Worm (Caenorhabditis elegans) whole organism, L4 larva: ENCODE data around the gene srw-99.

Experiments
- F44E2.7 ChIP-seq: fragments of 200-800 bp; sonication (Bioruptor generic); IDR thresholded peaks from 2 replicates; pipeline ENCODE4 v2.1.2; 2022; ENCODE audit warnings: missing genetic modification characterization, missing compliant biosample characterization
- aly-2 ChIP-seq: sonication (generic microtip); optimal IDR thresholded peaks from 2 replicates; lab custom pipeline; 2018; ENCODE audit warnings: missing biosample characterization, missing genetic modification characterization
- ceh-82 ChIP-seq: sonication (generic microtip); optimal IDR thresholded peaks from 2 replicates; lab custom pipeline; 2017; ENCODE audit warnings: missing biosample characterization, missing genetic modification characterization
- daf-19 ChIP-seq: fragments of 200-800 bp; sonication (Bioruptor generic); conservative IDR thresholded peaks from 2 replicates; pipeline ENCODE4 v1.3.6; 2022; ENCODE audit warnings: missing genetic modification characterization, missing compliant biosample characterization
- egl-27 ChIP-seq: sonication (generic microtip); optimal IDR thresholded peaks from 3 replicates; lab custom pipeline; 2017; ENCODE audit warnings: missing biosample characterization, missing genetic modification reagents, missing genetic modification characterization
- fos-1 ChIP-seq: fragments of 150-350 bp; optimal IDR thresholded peaks from 2 replicates; lab custom pipeline; 2014; ENCODE audit warnings: missing biosample characterization, missing genetic modification characterization
- hlh-30 ChIP-seq: sonication (generic microtip); optimal IDR thresholded peaks from 2 replicates; lab custom pipeline; 2017; ENCODE audit warnings: antibody characterized with exemption, mild to moderate bottlenecking, missing genetic modification characterization, missing compliant biosample characterization; ENCODE audit not compliant: insufficient read depth
- lin-13 ChIP-seq: fragments of 150-350 bp; optimal IDR thresholded peaks from 2 replicates; lab custom pipeline; 2014; ENCODE audit warnings: missing biosample characterization, missing genetic modification reagents, missing genetic modification characterization
- lin-15B ChIP-seq: fragments of 150-350 bp; sonication (generic microtip); optimal IDR thresholded peaks from 3 replicates; lab custom pipeline; 2014; ENCODE audit warnings: missing biosample characterization, missing genetic modification characterization
- lin-39 ChIP-seq: fragments of 150-350 bp; optimal IDR thresholded peaks from 2 replicates; lab custom pipeline; 2014; ENCODE audit warnings: missing biosample characterization, missing genetic modification reagents, missing genetic modification characterization
- lir-3 ChIP-seq: sonication (generic microtip); optimal IDR thresholded peaks from 2 replicates; lab custom pipeline; 2016; ENCODE audit warnings: mild to moderate bottlenecking, missing genetic modification characterization, missing compliant biosample characterization
- mes-2 ChIP-seq: sonication (generic microtip); optimal IDR thresholded peaks from 2 replicates; lab custom pipeline; 2016; ENCODE audit warnings: missing genotype, mild to moderate bottlenecking, missing genetic modification characterization, missing compliant biosample characterization; ENCODE audit not compliant: poor library complexity, severe bottlenecking
- pqm-1 ChIP-seq: sonication (generic microtip); optimal IDR thresholded peaks from 2 replicates; lab custom pipeline; 2017; ENCODE audit warnings: missing biosample characterization, missing genetic modification characterization

DNA sequence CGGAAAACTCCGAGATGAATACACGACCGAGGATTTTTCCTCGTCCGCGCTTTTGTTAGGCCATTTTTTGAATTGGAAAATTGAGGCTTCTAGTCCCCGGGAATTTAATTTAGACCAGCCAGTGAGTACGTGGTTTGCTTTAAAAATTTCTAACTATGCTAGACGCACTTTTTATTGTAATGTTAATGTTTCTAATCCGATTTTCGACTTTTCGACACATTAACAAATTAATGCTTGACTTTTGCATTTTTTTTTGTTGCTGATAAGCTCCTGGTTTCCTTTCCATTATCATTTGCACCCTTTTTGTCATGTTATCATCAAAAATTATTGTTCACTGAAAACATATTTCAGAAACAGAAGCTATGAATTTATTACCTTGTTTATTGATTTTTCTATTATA is 48.3 kb downstream of the srw-99 start, which contains the start of gene clec-204:
- TF ChIP-seq aly-2 (tag; lab: Kevin White, UChicago) (no peak), daf-19 (GFP tag; lab: Robert Waterston, UW) (no peak), egl-27 (no peak), lir-3 (no peak), lin-39 (tag; lab: Kevin White, UChicago) (no peak), hlh-30 (tag; lab: Kevin White, UChicago) (no peak), ceh-82 (tag; lab: Kevin White, UChicago) (no peak), fos-1 (tag; lab: Kevin White, UChicago) (no peak), mes-2 (no peak), F44E2.7 (GFP tag; lab: Robert Waterston, UW) (no peak), pqm-1 (tag; lab: Kevin White, UChicago) (peak; percentile 55), lin-15B (tag; lab: Kevin White, UChicago) (no peak), lin-13 (GFP tag; lab: Kevin White, UChicago) (no peak)
